Fruit fly (Drosophila melanogaster) whole organism, wandering third instar larva: ENCODE data around the gene fan.
A peak's percentile ranks its signal among the peaks of the same experiment; 100 is the strongest.

Experiments used
- CG32264 ChIP-seq: fragments of 200-800 bp; sonication (Bioruptor generic); optimal IDR thresholded peaks from 2 replicates; lab custom pipeline; 2016; ENCODE audit warnings: missing biosample characterization, missing genetic modification characterization
- CrebA ChIP-seq: fragments of 200-800 bp; sonication (Bioruptor generic); optimal IDR thresholded peaks from 2 replicates; lab custom pipeline; 2016; ENCODE audit warnings: missing biosample characterization, mild to moderate bottlenecking, missing genetic modification characterization, borderline replicate concordance
- Dfd ChIP-seq: fragments of >200 bp; optimal IDR thresholded peaks from 2 replicates; lab custom pipeline; 2017; ENCODE audit warnings: missing biosample characterization, missing genetic modification characterization
- GATAd ChIP-seq: sonication (Bioruptor generic); optimal IDR thresholded peaks from 2 replicates; lab custom pipeline; 2016; ENCODE audit warnings: missing biosample characterization, missing genetic modification characterization
- HLH106 ChIP-seq: fragments of 200-800 bp; optimal IDR thresholded peaks from 3 replicates; lab custom pipeline; 2019; ENCODE audit warnings: missing biosample characterization, mild to moderate bottlenecking, missing genetic modification characterization, moderate library complexity
- Hnf4 ChIP-seq: fragments of 200-800 bp; sonication (Bioruptor generic); optimal IDR thresholded peaks from 2 replicates; lab custom pipeline; 2016; ENCODE audit warnings: missing biosample characterization, mild to moderate bottlenecking, missing genetic modification characterization
- Hr78 ChIP-seq: fragments of >200 bp; optimal IDR thresholded peaks from 2 replicates; lab custom pipeline; 2017; ENCODE audit warnings: missing biosample characterization, missing genetic modification characterization
- Hr83 ChIP-seq: fragments of 200-300 bp; sonication (Bioruptor generic); optimal IDR thresholded peaks from 2 replicates; lab custom pipeline; 2016; ENCODE audit warnings: missing biosample characterization, mild to moderate bottlenecking, missing genetic modification characterization, moderate library complexity; ENCODE audit not compliant: poor library complexity, severe bottlenecking
- Jra ChIP-seq: sonication (Bioruptor generic); optimal IDR thresholded peaks from 2 replicates; lab custom pipeline; 2016; ENCODE audit warnings: missing biosample characterization, missing genetic modification characterization
- Mio ChIP-seq: sonication (Bioruptor generic); optimal IDR thresholded peaks from 2 replicates; lab custom pipeline; 2016; ENCODE audit warnings: missing biosample characterization, missing genetic modification characterization
- Myc ChIP-seq: fragments of >200 bp; optimal IDR thresholded peaks from 2 replicates; lab custom pipeline; 2017
- N ChIP-seq: fragments of >200 bp; optimal IDR thresholded peaks from 2 replicates; lab custom pipeline; 2018; ENCODE audit warnings: missing biosample characterization, missing external identifiers, missing genetic modification characterization
- OdsH ChIP-seq: fragments of 200-800 bp; sonication (Bioruptor generic); optimal IDR thresholded peaks from 2 replicates; lab custom pipeline; 2016; ENCODE audit warnings: missing biosample characterization, mild to moderate bottlenecking, missing genetic modification characterization
- Rel ChIP-seq, 2 experiments: fragments of 200-800 bp; sonication (Bioruptor generic) in 1 of 2; optimal IDR thresholded peaks; 2 replicates in 1 of 2; 3 replicates in 1 of 2; lab custom pipeline; 2016 to 2019; ENCODE audit warnings: mild to moderate bottlenecking in 2 of 2, missing biosample characterization in 2 of 2, missing genetic modification characterization in 2 of 2, moderate library complexity in 1 of 2
- Sp1 ChIP-seq: fragments of 200-800 bp; sonication (Bioruptor generic); optimal IDR thresholded peaks from 3 replicates; lab custom pipeline; 2019; ENCODE audit warnings: missing biosample characterization, mild to moderate bottlenecking, missing genetic modification characterization, moderate library complexity
- Vsx2 ChIP-seq: fragments of 200-300, 225-300 bp; sonication (Bioruptor generic); optimal IDR thresholded peaks from 2 replicates; lab custom pipeline; 2018; ENCODE audit warnings: missing biosample characterization, missing genetic modification characterization; ENCODE audit not compliant: partially characterized antibody
- br ChIP-seq: fragments of 200-800 bp; sonication (Bioruptor generic); optimal IDR thresholded peaks from 2 replicates; lab custom pipeline; 2016; ENCODE audit warnings: missing biosample characterization, missing genetic modification characterization
- dl ChIP-seq, 2 experiments: fragments of 175-275, 200-275 bp in 1 of 2; fragments of 200-275 bp in 1 of 2; sonication (Bioruptor generic); optimal IDR thresholded peaks; lab custom pipeline; 2018; ENCODE audit warnings: mild to moderate bottlenecking in 2 of 2, missing biosample characterization in 2 of 2, missing genetic modification characterization in 2 of 2, moderate library complexity in 2 of 2; ENCODE audit not compliant: partially characterized antibody in 2 of 2, insufficient read depth in 1 of 2
- dmrt93B ChIP-seq: fragments of 200-800 bp; sonication (Bioruptor generic); optimal IDR thresholded peaks from 2 replicates; lab custom pipeline; 2018; ENCODE audit warnings: missing biosample characterization, mild to moderate bottlenecking, missing genetic modification characterization
- ey ChIP-seq: fragments of 200-800 bp; sonication (Bioruptor generic); optimal IDR thresholded peaks from 2 replicates; lab custom pipeline; 2016; ENCODE audit warnings: missing biosample characterization, missing genetic modification characterization
- foxo ChIP-seq, 2 experiments: fragments of 200-800 bp; sonication (Bioruptor generic); optimal IDR thresholded peaks; 2 replicates in 1 of 2; 3 replicates in 1 of 2; lab custom pipeline; 2016 to 2017; ENCODE audit warnings: missing biosample characterization in 2 of 2, missing genetic modification characterization in 2 of 2
- fru ChIP-seq: fragments of 200-800 bp; sonication (Bioruptor generic); optimal IDR thresholded peaks from 3 replicates; lab custom pipeline; 2016; ENCODE audit warnings: missing biosample characterization, mild to moderate bottlenecking, missing genetic modification characterization
- h ChIP-seq: fragments of 200-800 bp; sonication (Bioruptor generic); optimal IDR thresholded peaks from 3 replicates; lab custom pipeline; 2016; ENCODE audit warnings: missing biosample characterization, mild to moderate bottlenecking, missing genetic modification characterization
- jim ChIP-seq: fragments of 175-275, 200-325 bp; sonication (Bioruptor generic); optimal IDR thresholded peaks from 2 replicates; lab custom pipeline; 2016; ENCODE audit warnings: missing biosample characterization, mild to moderate bottlenecking, missing genetic modification characterization
- lola ChIP-seq: fragments of >200 bp; optimal IDR thresholded peaks from 2 replicates; lab custom pipeline; 2017; ENCODE audit warnings: missing biosample characterization, missing genetic modification characterization
- pan ChIP-seq: fragments of >200 bp; optimal IDR thresholded peaks from 2 replicates; lab custom pipeline; 2017
- psq ChIP-seq: fragments of 200-800 bp; sonication (Bioruptor generic); optimal IDR thresholded peaks from 3 replicates; lab custom pipeline; 2017; ENCODE audit warnings: missing biosample characterization, mild to moderate bottlenecking, missing genetic modification characterization, moderate library complexity
- rgr ChIP-seq: fragments of 200-800 bp; sonication (Bioruptor generic); optimal IDR thresholded peaks from 3 replicates; lab custom pipeline; 2016; ENCODE audit warnings: missing biosample characterization, mild to moderate bottlenecking, missing genetic modification characterization
- sage ChIP-seq: fragments of 200-800 bp; sonication (Bioruptor generic); optimal IDR thresholded peaks from 2 replicates; lab custom pipeline; 2016; ENCODE audit warnings: missing biosample characterization, mild to moderate bottlenecking, missing genetic modification characterization
- sv ChIP-seq: fragments of 200-800 bp; sonication (Bioruptor generic); optimal IDR thresholded peaks from 3 replicates; lab custom pipeline; 2016; ENCODE audit warnings: missing biosample characterization, missing genetic modification characterization
- usp ChIP-seq: fragments of >200 bp; optimal IDR thresholded peaks from 2 replicates; lab custom pipeline; 2017; ENCODE audit warnings: missing biosample characterization, missing genetic modification characterization
- woc ChIP-seq: sonication (Bioruptor generic); optimal IDR thresholded peaks from 2 replicates; lab custom pipeline; 2016; ENCODE audit warnings: missing biosample characterization, mild to moderate bottlenecking, missing genetic modification characterization

fan gene

dm6 chr3L:8153206-8153996 lies 44.5 kb downstream of the fan start:
- no peak for TF ChIP-seq Hnf4
- TF ChIP-seq woc, result peak; percentile 16
- TF ChIP-seq Jra (GFP tag; lab: Kevin White, UChicago), result no peak
- no peak for TF ChIP-seq Hr78 (GFP tag; lab: Kevin White, UChicago)
- TF ChIP-seq fru, result peak; percentile 64
- TF ChIP-seq CrebA (GFP tag; lab: Kevin White, UChicago), result no peak
- TF ChIP-seq Mio (GFP tag; lab: Kevin White, UChicago), result no peak
- peak; percentile 16 for TF ChIP-seq dmrt93B (GFP tag; lab: Kevin White, UChicago)
- TF ChIP-seq N (GFP tag; lab: Kevin White, UChicago), result no peak
- TF ChIP-seq foxo (GFP tag; optimal IDR thresholded peaks at IDR 0.05; lab: Kevin White, UChicago), result peak in 1 of 2 experiments; percentile 6
- no peak for TF ChIP-seq pan (lab: Kevin White, UChicago)
- TF ChIP-seq br, result peak; percentile 8
- TF ChIP-seq sage (GFP tag; lab: Kevin White, UChicago), result no peak
- TF ChIP-seq usp (GFP tag; lab: Kevin White, UChicago), result no peak
- peak; percentile 45 for TF ChIP-seq rgr (GFP tag; lab: Kevin White, UChicago)
- TF ChIP-seq jim, result no peak
- no peak for TF ChIP-seq Vsx2 (GFP tag; lab: Kevin White, UChicago)
- peak; percentile 39 for TF ChIP-seq sv
- no peak for TF ChIP-seq GATAd (GFP tag; lab: Kevin White, UChicago)
- peak; percentile 10 for TF ChIP-seq HLH106 (tag; lab: Kevin White, UChicago)
- TF ChIP-seq Rel (GFP tag; optimal IDR thresholded peaks at IDR 0.05; lab: Kevin White, UChicago), result no peak
- TF ChIP-seq Rel (tag; optimal IDR thresholded peaks at IDR 0.05; lab: Kevin White, UChicago), result no peak
- no peak for TF ChIP-seq lola (GFP tag; lab: Kevin White, UChicago)
- peak; percentile 2 for TF ChIP-seq h
- peak; percentile 47 for TF ChIP-seq ey (GFP tag; lab: Kevin White, UChicago)
- no peak for TF ChIP-seq CG32264
- TF ChIP-seq Hr83 (GFP tag; lab: Kevin White, UChicago), result no peak
- no peak for TF ChIP-seq Dfd (GFP tag; lab: Kevin White, UChicago)
- no peak for TF ChIP-seq Myc
- TF ChIP-seq, all 38 proteins: peak for 10

dm6 chr3L:8154544-8154943 lies 45.6 kb downstream of the fan start:
- TF ChIP-seq woc (no peak), dl (GFP tag; optimal IDR thresholded peaks at IDR 0.05; lab: Kevin White, UChicago; ENCODE audit: insufficient read depth in 1 of 2, partially characterized antibody in 2 of 2) (no peak)

dm6 chr3L:8155324-8155723 lies 46.4 kb downstream of the fan start:
- no peak for TF ChIP-seq rgr (GFP tag; lab: Kevin White, UChicago)
- no peak for TF ChIP-seq sv
- no peak for TF ChIP-seq psq
- TF ChIP-seq fru, result no peak
- TF ChIP-seq Rel (GFP tag; optimal IDR thresholded peaks at IDR 0.05; lab: Kevin White, UChicago), result no peak
- no peak for TF ChIP-seq Rel (tag; optimal IDR thresholded peaks at IDR 0.05; lab: Kevin White, UChicago)
- no peak for TF ChIP-seq Dfd (GFP tag; lab: Kevin White, UChicago)
- TF ChIP-seq, all 38 proteins: peak for 0

dm6 chr3L:8156199-8156598 lies 47.3 kb downstream of the fan start:
- TF ChIP-seq Dfd (GFP tag; lab: Kevin White, UChicago) (no peak), Hnf4 (peak; percentile 6), ey (GFP tag; lab: Kevin White, UChicago) (peak; percentile 48), CG32264 (no peak), br (peak; percentile 53), foxo (GFP tag; optimal IDR thresholded peaks at IDR 0.05; lab: Kevin White, UChicago) (peak in 1 of 2 experiments; percentile 49), OdsH (GFP tag; lab: Kevin White, UChicago) (peak; percentile 43), Hr83 (GFP tag; lab: Kevin White, UChicago) (no peak), HLH106 (tag; lab: Kevin White, UChicago) (peak; percentile 31), Sp1 (peak; percentile 43), h (peak; percentile 48), rgr (GFP tag; lab: Kevin White, UChicago) (peak; percentile 49), fru (peak; percentile 22)
- TF ChIP-seq, all 38 proteins: peak for 10
